Worm (Caenorhabditis elegans): ENCODE measurements around the gene C13A10.2.
A peak's percentile ranks its signal among the peaks of the same experiment; 100 is the strongest.

The C13A10.2 gene

ce11 chrII:1323190-1323651 is 34.6 kb downstream of the C13A10.2 start:
- TF ChIP-seq crh-2 (tag; optimal IDR thresholded peaks at IDR 0.05) (peak; percentile 37), nhr-25 (tag; optimal IDR thresholded peaks at IDR 0.05) (no peak), unc-55 (GFP tag; optimal IDR thresholded peaks at IDR 0.05) (peak; percentile 93), sma-9 (GFP tag; optimal IDR thresholded peaks at IDR 0.05) (peak; percentile 29), sma-9 (tag; optimal IDR thresholded peaks at IDR 0.05) (no peak), sem-4 (tag; optimal IDR thresholded peaks at IDR 0.05) (no peak), unc-62 (GFP tag; optimal IDR thresholded peaks at IDR 0.05) (no peak), egl-27 (tag; optimal IDR thresholded peaks at IDR 0.05) (no peak), lin-13 (GFP tag; optimal IDR thresholded peaks at IDR 0.05) (peak; percentile 58), C34F6.9 (tag; optimal IDR thresholded peaks at IDR 0.05) (peak; percentile 72), nhr-23 (tag; optimal IDR thresholded peaks at IDR 0.05) (no peak), aly-2 (tag; optimal IDR thresholded peaks at IDR 0.05) (no peak), lsy-2 (tag; optimal IDR thresholded peaks at IDR 0.05) (peak; percentile 21 to 58), alr-1 (tag; optimal IDR thresholded peaks at IDR 0.05) (no peak), mab-5 (tag; optimal IDR thresholded peaks at IDR 0.05) (peak; percentile 13), zag-1 (tag; optimal IDR thresholded peaks at IDR 0.05) (peak; percentile 11)

- TF ChIP-seq unc-39 (tag; optimal IDR thresholded peaks at IDR 0.05) (no peak), F13H6.1 (tag; optimal IDR thresholded peaks at IDR 0.05) (no peak), aly-2 (tag; optimal IDR thresholded peaks at IDR 0.05) (no peak), nhr-6 (tag; optimal IDR thresholded peaks at IDR 0.05) (no peak), nhr-25 (tag; optimal IDR thresholded peaks at IDR 0.05) (no peak), egl-27 (tag; optimal IDR thresholded peaks at IDR 0.05) (no peak), alr-1 (tag; optimal IDR thresholded peaks at IDR 0.05) (no peak), elt-1 (tag; optimal IDR thresholded peaks at IDR 0.05) (no peak), nhr-10 (tag; optimal IDR thresholded peaks at IDR 0.05) (no peak), snpc-4 (tag; optimal IDR thresholded peaks at IDR 0.05) (no peak), peb-1 (tag; optimal IDR thresholded peaks at IDR 0.05) (no peak), nhr-12 (tag; optimal IDR thresholded peaks at IDR 0.05) (no peak), ZK546.5 (tag; optimal IDR thresholded peaks at IDR 0.05) (no peak)
These were observed 35.3 kb downstream of the C13A10.2 start for ce11 chrII:1322283-1323173.

- TF ChIP-seq egl-27 (tag; optimal IDR thresholded peaks at IDR 0.05) = no peak
- no peak for TF ChIP-seq nhr-25 (tag; optimal IDR thresholded peaks at IDR 0.05)
- TF ChIP-seq lin-39 (tag; optimal IDR thresholded peaks at IDR 0.05) = no peak
- TF ChIP-seq mdl-1 (tag; optimal IDR thresholded peaks at IDR 0.05) = no peak
- no peak for TF ChIP-seq C34F6.9 (tag; optimal IDR thresholded peaks at IDR 0.05)
- no peak for TF ChIP-seq sem-4 (tag; optimal IDR thresholded peaks at IDR 0.05)
- TF ChIP-seq R02D3.7 (tag; optimal IDR thresholded peaks at IDR 0.05) = no peak
- TF ChIP-seq sma-3 (GFP tag; optimal IDR thresholded peaks at IDR 0.05) = no peak
These were observed 36.6 kb downstream of the C13A10.2 start, which contains the start of gene vig-1 for ce11 chrII:1320987-1321807. TSS of gene vig-1 (plus strand) at chrII:1321037.

DNA sequence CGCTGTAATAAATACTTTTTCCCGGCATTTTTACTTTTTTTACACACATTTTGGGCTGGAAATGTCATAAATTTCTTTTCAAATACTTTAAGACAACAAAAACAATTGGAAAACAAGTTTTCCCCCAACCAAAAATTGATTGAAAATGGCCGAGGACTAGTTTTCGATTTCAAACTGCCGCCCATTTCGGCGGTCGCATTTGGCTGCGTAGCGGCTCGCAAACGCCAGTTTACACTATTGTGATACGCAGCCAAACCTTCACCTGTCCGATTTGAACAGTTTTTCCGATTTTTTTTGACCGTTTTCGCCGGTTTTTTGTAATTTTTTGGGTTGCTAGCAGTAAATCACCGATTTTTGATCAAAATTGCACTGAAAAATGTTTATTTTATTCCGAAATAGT is 37.4 kb downstream of the C13A10.2 start:
- TF ChIP-seq sem-4 (tag; optimal IDR thresholded peaks at IDR 0.05) (peak; percentile 92), nhr-11 (tag; optimal IDR thresholded peaks at IDR 0.05) (no peak), nhr-12 (tag; optimal IDR thresholded peaks at IDR 0.05) (peak; percentile 5), sma-3 (GFP tag; optimal IDR thresholded peaks at IDR 0.05) (peak; percentile 98), F13H6.1 (tag; optimal IDR thresholded peaks at IDR 0.05) (peak; percentile 97), nhr-10 (tag; optimal IDR thresholded peaks at IDR 0.05) (peak; percentile 81), ztf-1 (GFP tag; conservative IDR thresholded peaks at IDR 0.05) (no peak), sma-9 (GFP tag; optimal IDR thresholded peaks at IDR 0.05) (peak; percentile 95), sma-9 (tag; optimal IDR thresholded peaks at IDR 0.05) (no peak), aly-2 (tag; optimal IDR thresholded peaks at IDR 0.05) (no peak), lsy-2 (tag; optimal IDR thresholded peaks at IDR 0.05) (peak; percentile 91 to 97), nhr-21 (tag; optimal IDR thresholded peaks at IDR 0.05) (peak; percentile 95), unc-55 (GFP tag; optimal IDR thresholded peaks at IDR 0.05) (peak; percentile 98), lin-39 (tag; optimal IDR thresholded peaks at IDR 0.05) (no peak), nhr-129 (tag; optimal IDR thresholded peaks at IDR 0.05) (peak; percentile 92), ztf-11 (tag; optimal IDR thresholded peaks at IDR 0.05) (no peak), nhr-25 (tag; optimal IDR thresholded peaks at IDR 0.05) (peak; percentile 98), snpc-4 (tag; optimal IDR thresholded peaks at IDR 0.05) (peak; percentile 79), elt-3 (tag; optimal IDR thresholded peaks at IDR 0.05) (no peak), ceh-82 (tag; optimal IDR thresholded peaks at IDR 0.05) (peak; percentile 76), fos-1 (tag; optimal IDR thresholded peaks at IDR 0.05) (peak; percentile 72), lin-13 (GFP tag; optimal IDR thresholded peaks at IDR 0.05) (peak; percentile 96), gmeb-1 (tag; optimal IDR thresholded peaks at IDR 0.05) (peak; percentile 99), dmd-4 (tag; optimal IDR thresholded peaks at IDR 0.05) (peak; percentile 17), zag-1 (tag; optimal IDR thresholded peaks at IDR 0.05) (peak; percentile 88), elt-1 (tag; optimal IDR thresholded peaks at IDR 0.05) (peak; percentile 5), blmp-1 (tag; optimal IDR thresholded peaks at IDR 0.05; ENCODE audit: insufficient read depth) (peak; percentile 86), peb-1 (tag; optimal IDR thresholded peaks at IDR 0.05) (no peak), crh-2 (tag; optimal IDR thresholded peaks at IDR 0.05) (peak; percentile 98), egl-27 (tag; optimal IDR thresholded peaks at IDR 0.05) (peak; percentile 88), R02D3.7 (tag; optimal IDR thresholded peaks at IDR 0.05) (peak; percentile 48), alr-1 (tag; optimal IDR thresholded peaks at IDR 0.05) (no peak), nhr-23 (tag; optimal IDR thresholded peaks at IDR 0.05) (no peak)

Measured in whole organism, L2 larva.